Fruit fly (Drosophila melanogaster): Measurements from ENCODE around the gene ninaC.

DNA sequence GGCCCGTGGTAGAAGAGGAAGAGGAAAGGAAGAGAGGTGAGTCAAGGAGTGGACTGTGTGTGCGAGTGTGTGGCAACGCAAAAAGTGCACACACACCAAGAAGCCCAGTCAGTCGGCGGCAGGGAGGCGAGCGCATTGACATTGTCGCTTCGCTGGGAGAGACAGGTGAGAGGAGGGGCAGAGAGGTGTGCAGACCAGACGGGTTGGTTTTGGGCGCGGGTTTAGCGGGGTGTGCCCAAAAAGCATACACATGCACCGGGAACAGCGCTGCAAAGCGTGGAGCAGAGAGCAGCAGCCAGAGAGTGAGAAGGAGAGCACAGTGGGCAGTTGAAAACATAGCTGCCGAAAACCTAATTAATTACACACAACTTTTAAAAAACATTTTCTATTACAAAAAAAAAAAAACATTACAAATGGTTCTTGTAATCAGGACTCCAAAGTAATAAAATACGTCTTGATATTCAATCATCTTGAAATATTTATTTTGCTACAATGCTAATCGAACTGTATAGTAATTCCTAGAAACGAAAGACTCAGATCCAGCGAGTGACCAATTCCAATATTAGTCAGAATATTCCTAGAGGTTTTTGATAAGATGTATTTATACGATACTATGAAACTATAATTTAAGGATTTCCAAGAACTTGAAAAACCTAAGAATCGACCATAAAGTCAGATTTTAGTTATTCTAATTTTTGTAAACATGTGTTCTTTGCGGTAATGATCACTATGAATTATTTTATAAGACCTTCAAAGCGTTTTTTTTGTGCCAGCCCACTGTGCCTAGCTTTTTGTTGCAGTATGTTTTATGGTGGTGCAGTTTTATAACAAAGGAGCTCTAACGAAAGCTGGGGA lies 45.2 kb downstream of the ninaC start:
- TF ChIP-seq CG1620 (GFP tag; optimal IDR thresholded peaks at IDR 0.05) (no peak), CG5204 (GFP tag; optimal IDR thresholded peaks at IDR 0.05) (peak; percentile 37), ovo (GFP tag; optimal IDR thresholded peaks at IDR 0.05) (no peak), cic (GFP tag; optimal IDR thresholded peaks at IDR 0.05) (no peak), CG14711 (tag; optimal IDR thresholded peaks at IDR 0.05) (no peak), pad (GFP tag; optimal IDR thresholded peaks at IDR 0.05) (no peak), CG33017 (tag; optimal IDR thresholded peaks at IDR 0.05) (no peak), Crg-1 (GFP tag; optimal IDR thresholded peaks at IDR 0.05) (no peak)

Data from whole organism, adult.